Worm (Caenorhabditis elegans): Measurements from ENCODE around the gene grl-4.

Gene grl-4

DNA sequence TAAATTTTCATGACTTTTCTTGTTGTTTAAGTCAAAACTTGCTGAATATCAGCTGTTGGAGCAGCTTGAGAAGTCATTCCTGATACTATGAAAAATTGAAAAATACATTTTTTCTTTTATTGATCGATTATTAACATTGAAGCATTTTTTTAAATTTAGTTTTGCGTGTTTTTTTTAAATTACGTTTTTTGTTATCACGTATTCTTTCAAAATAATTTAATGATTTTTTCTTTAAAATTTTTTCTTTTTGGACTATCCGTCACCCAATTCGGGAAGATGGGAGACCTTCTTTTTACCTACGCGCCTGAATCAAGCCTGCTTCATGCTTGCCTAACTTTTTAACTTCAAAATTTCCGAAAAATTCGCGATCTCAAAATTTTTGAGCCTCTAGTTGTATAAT is 16.4 kb downstream of the grl-4 start, which contains the start of gene F42C5.5:
Gene F42C5.5 (minus strand): TSS at position 101 of the 400 bp plus-strand sequence.
- no peak for TF ChIP-seq madf-10 (tag; optimal IDR thresholded peaks at IDR 0.05)
- no peak for TF ChIP-seq sdz-38 (tag; optimal IDR thresholded peaks at IDR 0.05)
- no peak for TF ChIP-seq B0336.3 (GFP tag; IDR thresholded peaks at IDR 0.05)
- TF ChIP-seq lin-54 (GFP tag; optimal IDR thresholded peaks at IDR 0.05), result no peak
- TF ChIP-seq mel-28 (tag; optimal IDR thresholded peaks at IDR 0.05; ENCODE audit: borderline replicate concordance), result no peak
- TF ChIP-seq Y53G8AR.9 (GFP tag; conservative IDR thresholded peaks at IDR 0.05), result no peak
- TF ChIP-seq lin-40 (tag; optimal IDR thresholded peaks at IDR 0.05), result no peak
- TF ChIP-seq ccch-3 (GFP tag; optimal IDR thresholded peaks at IDR 0.05), result no peak
- no peak for TF ChIP-seq F33H1.4 (GFP tag; IDR thresholded peaks at IDR 0.05)
- no peak for TF ChIP-seq madf-3 (GFP tag; IDR thresholded peaks at IDR 0.05)
- no peak for TF ChIP-seq ztf-25 (GFP tag; IDR thresholded peaks at IDR 0.05)

DNA sequence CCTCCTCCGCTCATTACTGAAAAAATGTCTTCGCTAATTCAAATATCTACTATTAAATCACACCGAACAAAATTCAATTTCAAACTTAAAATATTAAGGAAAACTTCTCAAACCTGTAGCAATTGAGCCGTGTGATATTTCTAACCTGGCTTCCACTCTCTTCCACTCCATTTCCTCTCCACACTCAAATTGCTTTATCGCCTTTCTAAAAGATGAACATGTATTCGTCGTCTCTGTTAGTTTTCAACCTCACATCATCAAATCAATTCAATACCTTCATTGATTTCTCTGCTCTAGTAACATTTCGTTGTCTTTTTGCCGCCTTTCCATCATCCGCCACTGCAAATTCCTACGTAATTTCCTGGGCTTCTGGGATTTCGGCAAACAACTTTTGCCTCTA is 18.6 kb downstream of the grl-4 start, which contains the start of gene F42C5.4:
Gene F42C5.4 (minus strand): TSS at position 171 of the 400 bp plus-strand sequence.
- TF ChIP-seq ceh-27 (GFP tag; optimal IDR thresholded peaks at IDR 0.05) (no peak), ztf-25 (GFP tag; IDR thresholded peaks at IDR 0.05) (no peak), K11D2.4 (GFP tag; IDR thresholded peaks at IDR 0.05) (no peak), attf-5 (GFP tag; optimal IDR thresholded peaks at IDR 0.05) (no peak), B0019.2 (GFP tag; conservative IDR thresholded peaks at IDR 0.05) (no peak), chd-7 (tag; optimal IDR thresholded peaks at IDR 0.05) (no peak), ztf-3 (GFP tag; optimal IDR thresholded peaks at IDR 0.05) (no peak), Y95B8A.8 (GFP tag; IDR thresholded peaks at IDR 0.05) (no peak), rec-8 (tag; optimal IDR thresholded peaks at IDR 0.05) (no peak), mcd-1 (GFP tag; IDR thresholded peaks at IDR 0.05) (no peak), akir-1 (GFP tag; optimal IDR thresholded peaks at IDR 0.05) (no peak)

- no peak for TF ChIP-seq mxl-1 (tag; optimal IDR thresholded peaks at IDR 0.05)
- TF ChIP-seq akir-1 (GFP tag; optimal IDR thresholded peaks at IDR 0.05), result no peak
- TF ChIP-seq ets-4 (GFP tag; optimal IDR thresholded peaks at IDR 0.05), result no peak
- no peak for TF ChIP-seq T07F8.4 (tag; optimal IDR thresholded peaks at IDR 0.05)
- TF ChIP-seq ceh-91 (GFP tag; IDR thresholded peaks at IDR 0.05), result no peak
- no peak for TF ChIP-seq sea-2 (GFP tag; IDR thresholded peaks at IDR 0.05)
- TF ChIP-seq Y53F4B.3 (GFP tag; IDR thresholded peaks at IDR 0.05), result no peak
- no peak for TF ChIP-seq nfya-1 (tag; optimal IDR thresholded peaks at IDR 0.05; ENCODE audit: borderline replicate concordance, insufficient read depth)
Measured at ce11 chrIV:7291066-7291465, 19.5 kb downstream of the grl-4 start.

DNA sequence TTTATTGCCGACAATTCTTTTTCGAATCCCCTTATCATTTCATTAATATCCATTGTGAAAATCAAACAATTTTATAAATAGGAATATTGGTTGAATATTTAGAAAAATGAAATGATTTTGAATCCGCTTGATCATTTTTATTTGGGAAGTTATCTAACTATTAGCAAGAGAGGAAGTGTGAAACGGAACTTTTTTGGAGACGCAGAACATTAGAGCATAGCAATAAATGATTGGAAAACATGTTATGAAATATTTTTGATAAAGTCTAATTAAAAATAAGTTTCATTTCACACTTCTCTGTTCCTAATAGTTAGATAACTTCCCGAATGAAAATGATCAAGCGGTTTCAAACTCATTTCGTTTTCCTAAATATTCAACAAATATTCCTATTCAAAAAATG is 23.1 kb downstream of the grl-4 start, which contains the start of gene F42C5.3:
Gene F42C5.3 (minus strand): TSS at position 101 of the 400 bp plus-strand sequence.
- no peak for TF ChIP-seq Y95B8A.8 (GFP tag; IDR thresholded peaks at IDR 0.05)
- TF ChIP-seq snpc-1.3 (tag; optimal IDR thresholded peaks at IDR 0.05; ENCODE audit: insufficient read depth), result no peak
- TF ChIP-seq zim-3 (tag; optimal IDR thresholded peaks at IDR 0.05), result no peak
- no peak for TF ChIP-seq repo-1 (tag; optimal IDR thresholded peaks at IDR 0.05)
- no peak for TF ChIP-seq hsf-1 (GFP tag; IDR thresholded peaks at IDR 0.05)
- no peak for TF ChIP-seq F23B12.7 (tag; optimal IDR thresholded peaks at IDR 0.05; ENCODE audit: insufficient read depth)
- TF ChIP-seq lsl-1 (GFP tag; optimal IDR thresholded peaks at IDR 0.05), result no peak
- no peak for TF ChIP-seq F37B4.10 (GFP tag; IDR thresholded peaks at IDR 0.05)
- TF ChIP-seq Y53F4B.3 (GFP tag; IDR thresholded peaks at IDR 0.05), result no peak
- TF ChIP-seq pbrm-1 (GFP tag; IDR thresholded peaks at IDR 0.05), result no peak
- TF ChIP-seq nhr-179 (tag; optimal IDR thresholded peaks at IDR 0.05), result no peak
- TF ChIP-seq sdz-38 (tag; optimal IDR thresholded peaks at IDR 0.05), result no peak
- no peak for TF ChIP-seq cebp-1 (GFP tag; IDR thresholded peaks at IDR 0.05)
- no peak for TF ChIP-seq cebp-1 (tag; optimal IDR thresholded peaks at IDR 0.05)
- no peak for TF ChIP-seq nhr-120 (GFP tag; IDR thresholded peaks at IDR 0.05)
- TF ChIP-seq mxl-1 (tag; optimal IDR thresholded peaks at IDR 0.05), result no peak
- no peak for TF ChIP-seq ceh-40 (GFP tag; IDR thresholded peaks at IDR 0.05)
- no peak for TF ChIP-seq cebp-2 (GFP tag; IDR thresholded peaks at IDR 0.05)
- TF ChIP-seq madf-6 (GFP tag; IDR thresholded peaks at IDR 0.05), result no peak
- TF ChIP-seq ztf-26 (tag; optimal IDR thresholded peaks at IDR 0.05), result no peak
